Worm (Caenorhabditis elegans): ENCODE measurements around the gene pfk-1.2.

pfk-1.2 gene

DNA sequence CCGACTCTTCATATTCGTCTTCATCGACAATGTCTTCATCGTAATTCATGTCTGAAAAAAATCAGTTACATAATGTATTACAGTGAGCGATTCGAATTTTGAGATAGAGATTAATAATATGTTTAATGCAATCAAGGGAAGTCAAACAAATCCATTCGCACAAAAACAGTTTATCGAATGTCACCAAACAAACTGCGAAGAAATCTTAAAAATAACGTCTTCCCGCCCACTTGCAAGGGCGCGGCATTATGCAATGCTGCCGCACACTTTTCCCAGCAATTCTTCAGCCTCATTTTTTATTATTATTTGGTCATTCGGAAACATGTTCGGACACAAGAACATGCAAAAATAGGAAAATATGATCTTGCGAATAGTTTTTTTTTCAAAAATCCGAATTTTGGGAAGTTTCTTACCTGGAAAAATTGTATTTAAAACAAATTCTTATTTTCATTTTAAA lies 12.6 kb downstream of the pfk-1.2 start, which contains the start of gene mdf-1 (continued):
- no peak for TF ChIP-seq rec-8 (tag; optimal IDR thresholded peaks at IDR 0.05)
- TF ChIP-seq ztf-28 (GFP tag; IDR thresholded peaks at IDR 0.05) = no peak
- peak; percentile 10 for TF ChIP-seq B0035.1 (tag; optimal IDR thresholded peaks at IDR 0.05)
- TF ChIP-seq nhr-80 (tag; optimal IDR thresholded peaks at IDR 0.05) = peak; percentile 56
- no peak for TF ChIP-seq lsl-1 (GFP tag; optimal IDR thresholded peaks at IDR 0.05)
- TF ChIP-seq C17E4.6 (GFP tag; IDR thresholded peaks at IDR 0.05) = no peak
- no peak for TF ChIP-seq aptf-3 (GFP tag; IDR thresholded peaks at IDR 0.05)
- no peak for TF ChIP-seq Y53F4B.3 (GFP tag; IDR thresholded peaks at IDR 0.05)

DNA sequence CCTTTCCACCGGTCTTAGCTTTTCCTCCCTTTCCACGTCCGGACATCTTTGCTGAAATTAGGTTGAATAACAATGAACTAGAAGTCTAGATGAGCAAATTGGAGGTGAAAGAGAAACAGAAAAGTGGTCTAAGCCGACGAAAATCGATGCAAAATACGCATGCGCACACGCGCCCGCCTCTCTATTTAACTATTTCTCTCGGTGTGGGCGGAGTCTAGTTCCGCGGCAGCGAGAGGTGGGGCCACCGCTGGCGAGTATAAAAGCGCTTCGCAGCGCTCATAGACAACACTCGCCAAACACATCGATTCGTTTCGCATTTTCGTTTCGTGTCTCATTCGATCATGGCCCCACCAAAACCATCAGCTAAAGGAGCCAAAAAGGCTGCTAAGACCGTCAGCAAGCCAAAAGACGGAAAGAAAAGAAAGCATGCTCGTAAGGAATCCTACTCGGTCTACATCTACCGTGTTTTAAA lies 13.7 kb downstream of the pfk-1.2 start, which contains the start of the genes his-35 and his-41:
his-35 (minus strand) TSS at position 51 of the 472 bp plus-strand sequence.
his-41 (plus strand) TSS at position 299 of the 472 bp plus-strand sequence.
- no peak for TF ChIP-seq Y56A3A.18 (GFP tag; IDR thresholded peaks at IDR 0.05)
- TF ChIP-seq snpc-4 (GFP tag; optimal IDR thresholded peaks at IDR 0.05) = no peak
- TF ChIP-seq snpc-4 (tag; optimal IDR thresholded peaks at IDR 0.05) = no peak
- TF ChIP-seq madf-8 (GFP tag; conservative IDR thresholded peaks at IDR 0.05) = no peak
- TF ChIP-seq nhr-179 (tag; optimal IDR thresholded peaks at IDR 0.05) = no peak
- TF ChIP-seq C17E4.6 (GFP tag; IDR thresholded peaks at IDR 0.05) = no peak
- TF ChIP-seq attf-5 (GFP tag; optimal IDR thresholded peaks at IDR 0.05) = peak; percentile 50
- TF ChIP-seq madf-3 (GFP tag; IDR thresholded peaks at IDR 0.05) = no peak
- TF ChIP-seq snpc-1.1 (tag; optimal IDR thresholded peaks at IDR 0.05; ENCODE audit: insufficient read depth) = no peak
- TF ChIP-seq dox-1 (GFP tag; IDR thresholded peaks at IDR 0.05) = peak; percentile 61
- no peak for TF ChIP-seq hmg-20 (GFP tag; IDR thresholded peaks at IDR 0.05)
- no peak for TF ChIP-seq unc-62 (GFP tag; optimal IDR thresholded peaks at IDR 0.05)
- TF ChIP-seq B0035.1 (tag; optimal IDR thresholded peaks at IDR 0.05) = no peak
- no peak for TF ChIP-seq nfya-2 (GFP tag; IDR thresholded peaks at IDR 0.05)
- no peak for TF ChIP-seq aptf-2 (GFP tag; conservative IDR thresholded peaks at IDR 0.05)
- TF ChIP-seq F23B12.7 (tag; optimal IDR thresholded peaks at IDR 0.05; ENCODE audit: insufficient read depth) = no peak
- no peak for TF ChIP-seq B0019.2 (GFP tag; conservative IDR thresholded peaks at IDR 0.05)
- TF ChIP-seq tbx-9 (tag; optimal IDR thresholded peaks at IDR 0.05; ENCODE audit: borderline replicate concordance) = no peak
- no peak for TF ChIP-seq him-1 (tag; optimal IDR thresholded peaks at IDR 0.05)
- no peak for TF ChIP-seq F57C9.4 (tag; optimal IDR thresholded peaks at IDR 0.05)
- TF ChIP-seq ztf-3 (GFP tag; optimal IDR thresholded peaks at IDR 0.05) = no peak
- TF ChIP-seq snpc-1.3 (tag; optimal IDR thresholded peaks at IDR 0.05; ENCODE audit: insufficient read depth) = no peak
- peak; percentile 6 for TF ChIP-seq chd-7 (tag; optimal IDR thresholded peaks at IDR 0.05)
- TF ChIP-seq egl-44 (GFP tag; IDR thresholded peaks at IDR 0.05) = peak; percentile 24; the same call in 1 of the 2 replicates
- no peak for TF ChIP-seq efl-1 (GFP tag; optimal IDR thresholded peaks at IDR 0.05)
- no peak for TF ChIP-seq ekl-4 (GFP tag; IDR thresholded peaks at IDR 0.05)
- TF ChIP-seq lsy-27 (tag; optimal IDR thresholded peaks at IDR 0.05; ENCODE audit: borderline replicate concordance, insufficient read depth) = no peak
- TF ChIP-seq tbp1 (GFP tag; optimal IDR thresholded peaks at IDR 0.05) = peak; percentile 27
- TF ChIP-seq mxl-1 (tag; optimal IDR thresholded peaks at IDR 0.05) = no peak
- no peak for TF ChIP-seq F22D6.2 (tag; optimal IDR thresholded peaks at IDR 0.05)
- no peak for TF ChIP-seq F37B4.10 (GFP tag; IDR thresholded peaks at IDR 0.05)
- TF ChIP-seq xnd-1 (tag; optimal IDR thresholded peaks at IDR 0.05) = no peak
- peak; percentile 67 for TF ChIP-seq ceh-27 (GFP tag; optimal IDR thresholded peaks at IDR 0.05)
- TF ChIP-seq ama-1 (optimal IDR thresholded peaks at IDR 0.05) = peak; percentile 85
- no peak for TF ChIP-seq ama-1 (GFP tag; optimal IDR thresholded peaks at IDR 0.05)
- TF ChIP-seq madf-10 (tag; optimal IDR thresholded peaks at IDR 0.05) = no peak
- no peak for TF ChIP-seq F33H1.4 (GFP tag; IDR thresholded peaks at IDR 0.05)
- no peak for TF ChIP-seq F10E7.11 (tag; optimal IDR thresholded peaks at IDR 0.05)
- TF ChIP-seq ets-4 (GFP tag; optimal IDR thresholded peaks at IDR 0.05) = no peak
- no peak for TF ChIP-seq pha-4 (tag; optimal IDR thresholded peaks at IDR 0.05)
- no peak for TF ChIP-seq nfyb-1 (GFP tag; IDR thresholded peaks at IDR 0.05)
